Worm (Caenorhabditis elegans) whole organism, young adult: ENCODE results near the gene lpr-4.

ENCODE experiments used
- D2030.7 ChIP-seq: fragments of 200-800 bp; sonication (Bioruptor generic); IDR thresholded peaks from 2 replicates; pipeline ENCODE4 v1.3.6; 2022; ENCODE audit warnings: missing genetic modification reagents, missing genetic modification characterization, missing compliant biosample characterization
- F49E8.2 ChIP-seq: sonication (generic microtip); optimal IDR thresholded peaks from 3 replicates; lab custom pipeline; 2017; ENCODE audit warnings: missing genetic modification characterization, mild to moderate bottlenecking, missing compliant biosample characterization, antibody characterized with exemption, moderate library complexity; ENCODE audit not compliant: insufficient read depth
- Y56A3A.18 ChIP-seq: fragments of 200-800 bp; sonication (Bioruptor generic); IDR thresholded peaks from 2 replicates; pipeline ENCODE4 v1.3.6; 2022; ENCODE audit warnings: missing genetic modification reagents, missing genetic modification characterization, missing compliant biosample characterization
- ama-1 ChIP-seq, 3 experiments: fragments of 150-350 bp in 1 of 3; sonication (generic microtip) in 2 of 3; optimal IDR thresholded peaks; 2 replicates each; lab custom pipeline; 2014 to 2018; ENCODE audit warnings: missing biosample characterization in 2 of 3, missing genetic modification characterization in 2 of 3, missing genetic modification reagents in 2 of 3
- dpl-1 ChIP-seq: fragments of 150-350 bp; optimal IDR thresholded peaks from 2 replicates; lab custom pipeline; 2014; ENCODE audit warnings: missing biosample characterization, missing genetic modification reagents, missing genetic modification characterization
- fkh-3 ChIP-seq: sonication (generic microtip); optimal IDR thresholded peaks from 2 replicates; lab custom pipeline; 2016; ENCODE audit warnings: mild to moderate bottlenecking, missing genetic modification characterization, missing compliant biosample characterization
- him-1 ChIP-seq: sonication (generic microtip); optimal IDR thresholded peaks from 2 replicates; lab custom pipeline; 2016; ENCODE audit warnings: missing genotype, missing genetic modification reagents, missing genetic modification characterization, missing compliant biosample characterization
- hsf-1 ChIP-seq: fragments of 200-800 bp; sonication (Bioruptor generic); IDR thresholded peaks from 2 replicates; pipeline ENCODE4 v1.3.6; 2022; ENCODE audit warnings: missing genetic modification reagents, missing genetic modification characterization, missing compliant biosample characterization
- lin-35 ChIP-seq, 3 experiments: fragments of 150-350 bp in 2 of 3; sonication (generic microtip) in 1 of 3; optimal IDR thresholded peaks; 2 replicates each; lab custom pipeline; 2014 to 2018; ENCODE audit warnings: missing biosample characterization in 3 of 3, missing genetic modification characterization in 3 of 3, missing genetic modification reagents in 3 of 3
- nhr-179 ChIP-seq: sonication (generic microtip); optimal IDR thresholded peaks from 2 replicates; lab custom pipeline; 2016; ENCODE audit warnings: mild to moderate bottlenecking, missing genetic modification characterization, missing compliant biosample characterization
- pbrm-1 ChIP-seq: fragments of 200-800 bp; sonication (Bioruptor generic); IDR thresholded peaks from 2 replicates; pipeline ENCODE4 v1.3.6; 2022; ENCODE audit warnings: missing genetic modification reagents, missing genetic modification characterization, missing compliant biosample characterization
- snpc-3.4 ChIP-seq: sonication (generic microtip); optimal IDR thresholded peaks from 2 replicates; lab custom pipeline; 2017; ENCODE audit warnings: missing genetic modification characterization, mild to moderate bottlenecking, missing compliant biosample characterization, antibody characterized with exemption, moderate library complexity, missing genotype, missing genetic modification reagents
- snpc-4 ChIP-seq, 5 experiments: fragments of 150-350 bp in 1 of 5; sonication (generic microtip) in 4 of 5; optimal IDR thresholded peaks; 2 replicates each; lab custom pipeline; 2014 to 2018; ENCODE audit warnings: missing genetic modification characterization in 5 of 5, missing biosample characterization in 3 of 5, antibody characterized with exemption in 2 of 5, mild to moderate bottlenecking in 2 of 5, missing compliant biosample characterization in 2 of 5, missing genotype in 2 of 5, moderate library complexity in 2 of 5, missing genetic modification reagents in 1 of 5

DNA sequence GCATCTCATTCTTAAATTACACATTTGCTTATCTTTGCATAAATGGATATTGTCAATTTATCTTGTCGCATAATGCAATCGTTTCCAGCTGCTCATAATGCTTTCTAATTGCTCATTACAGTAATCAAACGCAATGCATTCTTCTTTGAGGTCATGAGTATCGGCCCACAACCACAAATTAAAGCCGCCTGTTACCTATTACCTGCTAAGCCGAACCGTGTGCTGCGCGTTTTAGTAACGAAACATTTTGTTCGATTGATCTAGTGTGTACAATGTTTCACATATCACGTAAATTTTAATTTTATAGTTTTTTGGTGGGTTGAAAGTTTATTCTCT is 31.0 kb upstream of the lpr-4 start:
- no peak for TF ChIP-seq snpc-3.4 (tag; lab: Kevin White, UChicago)
- no peak for TF ChIP-seq F49E8.2 (tag; lab: Kevin White, UChicago)
- TF ChIP-seq ama-1 (optimal IDR thresholded peaks at IDR 0.05; lab: Kevin White, UChicago), result no peak
- TF ChIP-seq ama-1 (GFP tag; optimal IDR thresholded peaks at IDR 0.05; lab: Kevin White, UChicago), result no peak
- TF ChIP-seq hsf-1 (GFP tag; lab: Robert Waterston, UW), result no peak
- TF ChIP-seq Y56A3A.18, result no peak
- no peak for TF ChIP-seq D2030.7 (GFP tag; lab: Robert Waterston, UW)
- TF ChIP-seq snpc-4 (GFP tag; optimal IDR thresholded peaks at IDR 0.05; lab: Kevin White, UChicago), result no peak
- no peak for TF ChIP-seq snpc-4 (tag; optimal IDR thresholded peaks at IDR 0.05; lab: Kevin White, UChicago)
- TF ChIP-seq dpl-1 (GFP tag; lab: Kevin White, UChicago), result no peak
- TF ChIP-seq pbrm-1 (GFP tag; lab: Robert Waterston, UW), result no peak
- no peak for TF ChIP-seq lin-35 (GFP tag; optimal IDR thresholded peaks at IDR 0.05; lab: Kevin White, UChicago)
- TF ChIP-seq fkh-3 (tag; lab: Kevin White, UChicago), result no peak
- no peak for TF ChIP-seq him-1 (tag; lab: Kevin White, UChicago)
- TF ChIP-seq nhr-179, result no peak
